Worm (Caenorhabditis elegans): ENCODE data around the gene C08B6.5.

DNA sequence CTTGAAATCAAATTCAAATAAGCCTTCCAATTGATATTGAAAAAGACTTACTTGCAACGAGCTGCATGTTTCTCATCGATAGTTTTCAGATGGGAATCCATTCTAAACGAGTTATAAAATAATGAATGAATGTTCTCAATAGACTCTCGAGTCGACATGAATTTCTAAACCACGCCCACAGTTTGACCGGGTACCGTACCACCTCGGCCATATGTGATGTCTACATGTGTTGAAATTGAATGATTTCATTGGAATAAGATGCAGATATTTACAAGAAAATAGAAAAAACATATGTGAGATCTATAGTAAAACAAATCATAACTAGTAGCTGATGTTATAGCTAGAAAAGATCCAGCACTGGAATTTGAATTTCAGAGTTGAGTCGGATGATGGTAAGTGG lies 27.1 kb upstream of the C08B6.5 start, which contains the start of gene R04B5.7:
- TF ChIP-seq tbx-11 (GFP tag; IDR thresholded peaks at IDR 0.05) (no peak), hmbx-1 (tag; optimal IDR thresholded peaks at IDR 0.05) (no peak)
